Worm (Caenorhabditis elegans) whole organism, L3 larva: ENCODE measurements around the gene R102.8.

Source experiments
- ama-1 ChIP-seq: fragments of 150-350 bp; optimal IDR thresholded peaks from 2 replicates; lab custom pipeline; 2018
- egl-27 ChIP-seq: sonication (generic microtip); optimal IDR thresholded peaks from 4 replicates; lab custom pipeline; 2017; ENCODE audit warnings: missing biosample characterization, missing genetic modification reagents, missing genetic modification characterization
- elt-2 ChIP-seq: sonication (generic microtip); optimal IDR thresholded peaks from 2 replicates; lab custom pipeline; 2016; ENCODE audit warnings: missing genetic modification reagents, mild to moderate bottlenecking, missing genetic modification characterization, missing compliant biosample characterization
- mdl-1 ChIP-seq: fragments of 150-350 bp; optimal IDR thresholded peaks from 2 replicates; lab custom pipeline; 2014; ENCODE audit warnings: missing biosample characterization, missing genetic modification characterization
- nhr-12 ChIP-seq: fragments of 150-350 bp; optimal IDR thresholded peaks from 2 replicates; lab custom pipeline; 2014; ENCODE audit warnings: missing biosample characterization, missing genetic modification characterization
- nhr-237 ChIP-seq: fragments of 150-350 bp; optimal IDR thresholded peaks from 2 replicates; lab custom pipeline; 2014; ENCODE audit warnings: missing biosample characterization, missing genetic modification characterization
- nhr-28 ChIP-seq: fragments of 150-350 bp; optimal IDR thresholded peaks from 2 replicates; lab custom pipeline; 2014; ENCODE audit warnings: missing biosample characterization, missing genetic modification characterization
- nhr-77 ChIP-seq: fragments of 150-350 bp; optimal IDR thresholded peaks from 2 replicates; lab custom pipeline; 2014; ENCODE audit warnings: missing biosample characterization, missing genetic modification characterization
- skn-1 ChIP-seq: fragments of 150-350 bp; optimal IDR thresholded peaks from 2 replicates; lab custom pipeline; 2014; ENCODE audit warnings: missing biosample characterization, missing genetic modification characterization
- ztf-4 ChIP-seq: fragments of 150-350 bp; optimal IDR thresholded peaks from 2 replicates; lab custom pipeline; 2014; ENCODE audit warnings: missing biosample characterization, missing genetic modification characterization

DNA sequence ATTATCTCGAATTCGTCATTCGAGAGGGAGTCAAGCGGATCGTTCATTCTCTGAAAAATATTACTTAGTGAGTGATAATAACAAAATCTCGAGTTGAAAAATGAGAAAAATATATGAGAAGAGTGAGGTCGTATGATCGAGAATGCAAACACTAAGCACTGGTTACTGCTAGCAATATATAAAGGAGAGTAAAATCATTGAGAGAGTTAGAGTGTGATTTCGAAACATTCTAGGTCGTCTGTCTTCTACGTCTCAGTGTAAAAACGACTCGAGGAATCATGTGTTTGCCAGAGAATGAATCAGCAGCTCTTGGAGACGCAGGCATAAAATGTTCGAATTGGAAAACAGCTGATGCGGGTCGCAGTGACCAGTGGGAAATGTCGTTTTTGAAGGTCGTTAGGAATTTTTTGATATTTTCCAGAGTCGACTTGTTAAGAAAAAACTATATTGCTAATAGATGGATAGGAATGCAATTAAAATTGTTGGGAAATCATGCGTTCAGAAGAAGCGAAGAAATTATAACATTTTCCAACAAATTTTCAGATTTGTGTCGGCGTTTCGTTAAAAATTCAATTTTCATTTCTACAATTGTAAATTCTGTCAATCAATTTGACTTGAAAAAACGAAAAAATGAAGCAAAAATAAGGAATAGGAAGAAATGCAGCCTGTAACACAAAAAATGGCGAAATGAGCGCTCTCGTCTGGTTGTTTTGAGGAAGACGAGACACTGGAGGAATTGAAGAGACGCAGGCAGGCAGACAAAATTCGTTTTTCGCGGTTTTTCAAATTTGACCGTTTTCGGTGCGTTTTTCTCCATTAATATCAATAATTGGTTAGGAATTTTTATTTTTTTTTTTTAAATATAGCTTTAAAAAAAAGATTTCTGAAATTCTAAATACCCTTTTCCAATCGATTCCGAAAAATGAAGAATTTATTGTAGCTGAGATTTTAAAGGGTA, 7.3 kb upstream of the R102.8 start, which contains the start of gene allo-1:
- no peak for TF ChIP-seq egl-27 (tag; lab: Kevin White, UChicago)
- TF ChIP-seq ztf-4 (tag; lab: Kevin White, UChicago) = no peak
- no peak for TF ChIP-seq nhr-28 (tag; lab: Kevin White, UChicago)
- TF ChIP-seq ama-1 (lab: Kevin White, UChicago) = peak; percentile 8
- TF ChIP-seq nhr-237 (tag; lab: Kevin White, UChicago) = no peak
- no peak for TF ChIP-seq mdl-1 (tag; lab: Kevin White, UChicago)
- TF ChIP-seq nhr-77 = no peak
- TF ChIP-seq skn-1 (tag; lab: Kevin White, UChicago) = peak; percentile 1
- no peak for TF ChIP-seq nhr-12 (tag; lab: Kevin White, UChicago)
- peak; percentile 47 for TF ChIP-seq elt-2 (tag; lab: Kevin White, UChicago)
